Fruit fly (Drosophila melanogaster) whole organism, embryonic: Measurements from ENCODE around the gene lectin-21Ca.

Experiments
- Bdp1 ChIP-seq: fragments of 200-800 bp; sonication (Bioruptor generic); optimal IDR thresholded peaks from 3 replicates; lab custom pipeline; 2016; ENCODE audit warnings: missing biosample characterization, missing genetic modification characterization
- CG10431 ChIP-seq: fragments of 200-800 bp; sonication (Bioruptor generic); optimal IDR thresholded peaks from 3 replicates; lab custom pipeline; 2018; ENCODE audit warnings: missing biosample characterization, mild to moderate bottlenecking, missing genetic modification characterization
- CG11398 ChIP-seq: fragments of 200-800 bp; sonication (Bioruptor generic); optimal IDR thresholded peaks from 2 replicates; lab custom pipeline; 2016; ENCODE audit warnings: missing biosample characterization, missing genetic modification characterization
- CG13123 ChIP-seq: fragments of 200-800 bp; sonication (Bioruptor generic); optimal IDR thresholded peaks from 2 replicates; lab custom pipeline; 2016; ENCODE audit warnings: missing biosample characterization, missing genetic modification characterization
- CG13775 ChIP-seq: fragments of 200-800 bp; sonication (Bioruptor generic); optimal IDR thresholded peaks from 3 replicates; lab custom pipeline; 2017; ENCODE audit warnings: missing biosample characterization, mild to moderate bottlenecking, missing genetic modification characterization
- CG14014 ChIP-seq: fragments of 200-800 bp; sonication (Bioruptor generic); IDR thresholded peaks from 2 replicates; pipeline ENCODE4 v1.3.6; 2022; ENCODE audit warnings: missing biosample characterization, missing genetic modification characterization
- CG16815 ChIP-seq: fragments of 200-800 bp; sonication (Bioruptor generic); optimal IDR thresholded peaks from 3 replicates; lab custom pipeline; 2017; ENCODE audit warnings: missing biosample characterization, mild to moderate bottlenecking, missing genetic modification characterization
- CG1832 ChIP-seq: fragments of 200-800 bp; sonication (Bioruptor generic); optimal IDR thresholded peaks from 2 replicates; lab custom pipeline; 2017; ENCODE audit warnings: missing biosample characterization, mild to moderate bottlenecking, missing genetic modification characterization, inconsistent platforms
- CG2120 ChIP-seq: fragments of 200-800 bp; sonication (Bioruptor generic); optimal IDR thresholded peaks from 3 replicates; lab custom pipeline; 2016; ENCODE audit warnings: missing biosample characterization, missing genetic modification characterization
- CG2129 ChIP-seq: fragments of 200-800 bp; sonication (Bioruptor generic); IDR thresholded peaks from 2 replicates; pipeline ENCODE4 v1.3.6; 2022; ENCODE audit warnings: missing biosample characterization, missing genetic modification characterization; ENCODE audit not compliant: partially characterized antibody
- CG2875 ChIP-seq: fragments of 200-800 bp; sonication (Bioruptor generic); optimal IDR thresholded peaks from 2 replicates; lab custom pipeline; 2017; ENCODE audit warnings: missing biosample characterization, mild to moderate bottlenecking, missing genetic modification characterization, missing genetic modification reagents
- CG31365 ChIP-seq: fragments of 200-800 bp; sonication (Bioruptor generic); optimal IDR thresholded peaks from 2 replicates; lab custom pipeline; 2018; ENCODE audit warnings: missing biosample characterization, mild to moderate bottlenecking, missing genetic modification characterization
- CG3163 ChIP-seq: fragments of 200-800 bp; sonication (Bioruptor generic); optimal IDR thresholded peaks from 3 replicates; lab custom pipeline; 2016; ENCODE audit warnings: missing biosample characterization, missing genetic modification characterization
- CG4707 ChIP-seq: fragments of 200-800 bp; sonication (Bioruptor generic); optimal IDR thresholded peaks from 2 replicates; lab custom pipeline; 2018; ENCODE audit warnings: missing biosample characterization, mild to moderate bottlenecking, missing genetic modification characterization, moderate library complexity
- CG6254 ChIP-seq: fragments of 200-800 bp; sonication (Bioruptor generic); optimal IDR thresholded peaks from 3 replicates; lab custom pipeline; 2017; ENCODE audit warnings: mild to moderate bottlenecking, missing biosample characterization, missing genetic modification reagents, missing genetic modification characterization
- CG7745 ChIP-seq: fragments of 200-800 bp; sonication (Bioruptor generic); optimal IDR thresholded peaks from 2 replicates; lab custom pipeline; 2018; ENCODE audit warnings: missing biosample characterization, mild to moderate bottlenecking, missing genetic modification characterization, moderate library complexity
- CG7928 ChIP-seq: fragments of 200-800 bp; sonication (Bioruptor generic); optimal IDR thresholded peaks from 2 replicates; lab custom pipeline; 2017; ENCODE audit warnings: missing biosample characterization, mild to moderate bottlenecking, missing genetic modification characterization
- CG7987 ChIP-seq: fragments of 200-800 bp; sonication (Bioruptor generic); optimal IDR thresholded peaks from 2 replicates; lab custom pipeline; 2018; ENCODE audit warnings: missing biosample characterization, mild to moderate bottlenecking, missing genetic modification characterization, moderate library complexity
- CG8089 ChIP-seq: fragments of 200-800 bp; sonication (Bioruptor generic); optimal IDR thresholded peaks from 3 replicates; lab custom pipeline; 2016; ENCODE audit warnings: missing biosample characterization, missing genetic modification characterization
- CG8944 ChIP-seq: fragments of 200-800 bp; sonication (Bioruptor generic); optimal IDR thresholded peaks from 3 replicates; lab custom pipeline; 2016; ENCODE audit warnings: missing biosample characterization, missing genetic modification characterization
- Camta ChIP-seq: fragments of 200-800 bp; sonication (Bioruptor generic); optimal IDR thresholded peaks from 2 replicates; lab custom pipeline; 2016; ENCODE audit warnings: missing biosample characterization, missing genetic modification characterization
- Deaf1 ChIP-seq: fragments of 200-800 bp; optimal IDR thresholded peaks from 3 replicates; lab custom pipeline; 2019; ENCODE audit warnings: missing biosample characterization, mild to moderate bottlenecking, missing genetic modification characterization, moderate library complexity
- Elba2 ChIP-seq: fragments of 200-800 bp; sonication (Bioruptor generic); optimal IDR thresholded peaks from 3 replicates; lab custom pipeline; 2016; ENCODE audit warnings: missing biosample characterization, missing genetic modification characterization
- Hr39 ChIP-seq: fragments of >200 bp; optimal IDR thresholded peaks from 2 replicates; lab custom pipeline; 2017
- Jarid2 ChIP-seq: fragments of 200-800 bp; sonication (Bioruptor generic); optimal IDR thresholded peaks from 3 replicates; lab custom pipeline; 2017; ENCODE audit warnings: mild to moderate bottlenecking, missing biosample characterization, missing genetic modification reagents, missing genetic modification characterization
- MBD-R2 ChIP-seq: fragments of 200-800 bp; sonication (Bioruptor generic); IDR thresholded peaks from 2 replicates; pipeline ENCODE4 v1.3.6; 2022; ENCODE audit warnings: missing biosample characterization, missing genetic modification characterization
- NC2β ChIP-seq: fragments of 200-800 bp; sonication (Bioruptor generic); optimal IDR thresholded peaks from 2 replicates; lab custom pipeline; 2016; ENCODE audit warnings: missing biosample characterization, missing genetic modification characterization
- Nf-YB ChIP-seq: fragments of 200-800 bp; sonication (Bioruptor generic); optimal IDR thresholded peaks from 3 replicates; lab custom pipeline; 2019; ENCODE audit warnings: missing biosample characterization, mild to moderate bottlenecking, missing genetic modification characterization, moderate library complexity
- PHDP ChIP-seq: fragments of 200-800 bp; sonication (Bioruptor generic); optimal IDR thresholded peaks from 3 replicates; lab custom pipeline; 2018; ENCODE audit warnings: missing biosample characterization, mild to moderate bottlenecking, missing genetic modification characterization, moderate library complexity
- Sin3A ChIP-seq: fragments of >200 bp; optimal IDR thresholded peaks from 2 replicates; lab custom pipeline; 2018
- Trl ChIP-seq, 3 experiments: fragments of >200 bp in 2 of 3; fragments of 200-800 bp in 1 of 3; sonication (Bioruptor generic) in 1 of 3; optimal IDR thresholded peaks; 2 replicates in 1 of 3; 3 replicates in 2 of 3; lab custom pipeline; 2016 to 2017; ENCODE audit warnings: missing biosample characterization in 1 of 3, missing genetic modification characterization in 1 of 3
- amos ChIP-seq: fragments of 200-800 bp; sonication (Bioruptor generic); IDR thresholded peaks from 2 replicates; pipeline ENCODE4 v1.3.6; 2022; ENCODE audit warnings: missing biosample characterization, missing genetic modification characterization; ENCODE audit not compliant: partially characterized antibody
- bcd ChIP-seq: fragments of 200-800 bp; sonication (Bioruptor generic); optimal IDR thresholded peaks from 2 replicates; lab custom pipeline; 2017; ENCODE audit warnings: missing biosample characterization, mild to moderate bottlenecking, missing genetic modification characterization
- cas ChIP-seq: fragments of 200-800 bp; sonication (Bioruptor generic); IDR thresholded peaks from 2 replicates; pipeline ENCODE4 v1.3.6; 2022; ENCODE audit warnings: missing biosample characterization, missing genetic modification characterization
- corto ChIP-seq: fragments of 200-800 bp; sonication (Bioruptor generic); optimal IDR thresholded peaks from 2 replicates; lab custom pipeline; 2016; ENCODE audit warnings: missing biosample characterization, mild to moderate bottlenecking, missing genetic modification characterization, moderate library complexity
- dm ChIP-seq: fragments of 200-800 bp; sonication (Bioruptor generic); optimal IDR thresholded peaks from 3 replicates; lab custom pipeline; 2016; ENCODE audit warnings: missing biosample characterization, missing genetic modification characterization
- ems ChIP-seq: fragments of 200-800 bp; sonication (Bioruptor generic); optimal IDR thresholded peaks from 3 replicates; lab custom pipeline; 2016; ENCODE audit warnings: missing biosample characterization, missing genetic modification characterization
- lab ChIP-seq: fragments of 200-800 bp; sonication (Bioruptor generic); optimal IDR thresholded peaks from 3 replicates; lab custom pipeline; 2017; ENCODE audit warnings: missing biosample characterization, missing genetic modification characterization, mild to moderate bottlenecking, moderate library complexity, missing genetic modification reagents
- lov ChIP-seq, 2 experiments: fragments of 200-800 bp in 1 of 2; fragments of >200 bp in 1 of 2; sonication (Bioruptor generic) in 1 of 2; IDR thresholded peaks in 1 of 2; optimal IDR thresholded peaks in 1 of 2; 2 replicates in 1 of 2; 3 replicates in 1 of 2; pipeline versions ENCODE4 v1.3.6 to Lab custom; 2017 to 2022; ENCODE audit warnings: missing biosample characterization in 1 of 2, missing genetic modification characterization in 1 of 2
- nerfin-2 ChIP-seq: fragments of 200-800 bp; sonication (Bioruptor generic); IDR thresholded peaks from 2 replicates; pipeline ENCODE4 v1.3.6; 2022; ENCODE audit warnings: missing biosample characterization, missing genetic modification characterization; ENCODE audit not compliant: partially characterized antibody
- odd ChIP-seq: fragments of 200-800 bp; sonication (Bioruptor generic); optimal IDR thresholded peaks from 2 replicates; lab custom pipeline; 2017; ENCODE audit warnings: missing biosample characterization, mild to moderate bottlenecking, missing genetic modification characterization
- pb ChIP-seq: fragments of 200-800 bp; sonication (Bioruptor generic); optimal IDR thresholded peaks from 3 replicates; lab custom pipeline; 2016; ENCODE audit warnings: missing biosample characterization, missing genetic modification characterization
- psq ChIP-seq: fragments of 200-800 bp; sonication (Bioruptor generic); optimal IDR thresholded peaks from 2 replicates; lab custom pipeline; 2017; ENCODE audit warnings: missing biosample characterization, missing genetic modification characterization
- slou ChIP-seq: fragments of 200-800 bp; sonication (Bioruptor generic); optimal IDR thresholded peaks from 3 replicates; lab custom pipeline; 2016; ENCODE audit warnings: missing biosample characterization, missing genetic modification characterization
- sob ChIP-seq: fragments of 200-800 bp; sonication (Bioruptor generic); IDR thresholded peaks from 2 replicates; pipeline ENCODE4 v1.3.6; 2022; ENCODE audit warnings: missing biosample characterization, missing genetic modification characterization
- sug ChIP-seq: fragments of 200-800 bp; optimal IDR thresholded peaks from 2 replicates; lab custom pipeline; 2019; ENCODE audit warnings: missing biosample characterization, mild to moderate bottlenecking, missing genetic modification characterization, moderate library complexity
- tgo ChIP-seq: fragments of 200-800 bp; sonication (Bioruptor generic); IDR thresholded peaks from 3 replicates; pipeline ENCODE4 v1.3.6; 2022; ENCODE audit warnings: missing biosample characterization, missing genetic modification characterization
- tin ChIP-seq: fragments of 200-800 bp; sonication (Bioruptor generic); optimal IDR thresholded peaks from 3 replicates; lab custom pipeline; 2016; ENCODE audit warnings: missing biosample characterization, missing genetic modification characterization
- vfl ChIP-seq: fragments of 200-800 bp; sonication (Bioruptor generic); optimal IDR thresholded peaks from 2 replicates; lab custom pipeline; 2016; ENCODE audit warnings: missing biosample characterization, missing genetic modification characterization
- zfh1 ChIP-seq: fragments of 200-800 bp; sonication (Bioruptor generic); IDR thresholded peaks from 3 replicates; pipeline ENCODE4 v1.3.6; 2022; ENCODE audit warnings: missing biosample characterization, missing genetic modification characterization

The lectin-21Ca gene

dm6 chr2L:602439-602879 lies 22.0 kb upstream of the lectin-21Ca start, which contains the start of gene CG13689 (continued):
- TF ChIP-seq Trl (optimal IDR thresholded peaks at IDR 0.05; lab: Kevin White, UChicago) (no peak), Trl (GFP tag; optimal IDR thresholded peaks at IDR 0.05; lab: Kevin White, UChicago) (peak; percentile 38), bcd (peak; percentile 59), CG8089 (no peak), CG13775 (peak; percentile 21), slou (GFP tag; lab: Kevin White, UChicago) (peak; percentile 23), CG2120 (GFP tag; lab: Kevin White, UChicago) (peak; percentile 61), CG3163 (GFP tag; lab: Kevin White, UChicago) (no peak), Hr39 (lab: Kevin White, UChicago) (no peak), CG2875 (GFP tag; lab: Kevin White, UChicago) (no peak), CG7987 (GFP tag; lab: Kevin White, UChicago) (peak; percentile 45), sob (GFP tag; lab: Robert Waterston, UW) (peak; percentile 36; the same call in 1 of the 2 replicates), Nf-YB (GFP tag; lab: Kevin White, UChicago) (no peak), CG8944 (GFP tag; lab: Kevin White, UChicago) (peak; percentile 13), lab (GFP tag; lab: Kevin White, UChicago) (no peak), PHDP (tag; lab: Kevin White, UChicago) (no peak), ems (GFP tag; lab: Kevin White, UChicago) (peak; percentile 32), Deaf1 (tag; lab: Kevin White, UChicago) (no peak), CG14014 (GFP tag; lab: Robert Waterston, UW) (peak; percentile 41; the same call in 1 of the 2 replicates), CG6254 (no peak), CG31365 (peak; percentile 56), dm (GFP tag; lab: Kevin White, UChicago) (no peak), Jarid2 (GFP tag; lab: Kevin White, UChicago) (peak; percentile 45), vfl (GFP tag; lab: Kevin White, UChicago) (peak; percentile 7), sug (no peak), CG7928 (no peak), psq (GFP tag; lab: Kevin White, UChicago) (no peak), MBD-R2 (peak; percentile 81), lov (optimal IDR thresholded peaks at IDR 0.05; lab: Kevin White, UChicago) (no peak), lov (GFP tag; IDR thresholded peaks at IDR 0.05; lab: Robert Waterston, UW) (no peak), Elba2 (GFP tag; lab: Kevin White, UChicago) (no peak), amos (GFP tag; lab: Robert Waterston, UW) (peak; percentile 13; the same call in 1 of the 2 replicates), CG1832 (GFP tag; lab: Kevin White, UChicago) (no peak), CG11398 (GFP tag; lab: Kevin White, UChicago) (no peak), tin (peak; percentile 57), pb (GFP tag; lab: Kevin White, UChicago) (no peak), Camta (peak; percentile 41), CG2129 (no peak), CG10431 (GFP tag; lab: Kevin White, UChicago) (no peak), tgo (GFP tag; lab: Robert Waterston, UW) (peak; percentile 30; the same call in 1 of the 3 replicates), Bdp1 (peak; percentile 17), Sin3A (no peak), CG4707 (GFP tag; lab: Kevin White, UChicago) (no peak), CG16815 (GFP tag; lab: Kevin White, UChicago) (peak; percentile 7), nerfin-2 (GFP tag; lab: Robert Waterston, UW) (no peak), CG7745 (no peak), corto (GFP tag; lab: Kevin White, UChicago) (no peak), odd (GFP tag; lab: Kevin White, UChicago) (no peak), NC2β (GFP tag; lab: Kevin White, UChicago) (peak; percentile 37), cas (GFP tag; lab: Robert Waterston, UW) (no peak), zfh1 (peak; percentile 70), CG13123 (no peak)
